Fruit fly (Drosophila melanogaster) whole organism, embryonic: ENCODE data around the gene drm.
A peak's percentile ranks its signal among the peaks of the same experiment; 100 is the strongest.

Experiments used
- BtbVII ChIP-seq: fragments of 200-800 bp; sonication (Bioruptor generic); optimal IDR thresholded peaks from 3 replicates; lab custom pipeline; 2017; ENCODE audit warnings: missing biosample characterization, mild to moderate bottlenecking, missing genetic modification characterization
- CG10267 ChIP-seq: fragments of 200-800 bp; sonication (Bioruptor generic); optimal IDR thresholded peaks from 2 replicates; lab custom pipeline; 2018; ENCODE audit warnings: missing biosample characterization, mild to moderate bottlenecking, missing genetic modification characterization, moderate library complexity
- CG10321 ChIP-seq: fragments of 200-800 bp; sonication (Bioruptor generic); IDR thresholded peaks from 2 replicates; pipeline ENCODE4 v1.3.6; 2022; ENCODE audit warnings: missing biosample characterization, missing genetic modification characterization
- CG10959 ChIP-seq: fragments of 200-800 bp; sonication (Bioruptor generic); IDR thresholded peaks from 2 replicates; pipeline ENCODE4 v1.3.6; 2022; ENCODE audit warnings: missing biosample characterization, missing genetic modification characterization
- CG10979 ChIP-seq: fragments of 200-800 bp; sonication (Bioruptor generic); optimal IDR thresholded peaks from 2 replicates; lab custom pipeline; 2018; ENCODE audit warnings: missing biosample characterization, mild to moderate bottlenecking, missing genetic modification characterization, moderate library complexity
- CG12219 ChIP-seq: fragments of 200-800 bp; sonication (Bioruptor generic); optimal IDR thresholded peaks from 3 replicates; lab custom pipeline; 2018; ENCODE audit warnings: missing biosample characterization, mild to moderate bottlenecking, missing genetic modification characterization
- CG12299 ChIP-seq: fragments of 200-800 bp; sonication (Bioruptor generic); optimal IDR thresholded peaks from 2 replicates; lab custom pipeline; 2018; ENCODE audit warnings: missing biosample characterization, mild to moderate bottlenecking, missing genetic modification characterization
- CG12659 ChIP-seq: fragments of 200-800 bp; sonication (Bioruptor generic); optimal IDR thresholded peaks from 3 replicates; lab custom pipeline; 2017; ENCODE audit warnings: mild to moderate bottlenecking, missing biosample characterization, missing genetic modification reagents, missing genetic modification characterization
- CG14667 ChIP-seq: fragments of 200-800 bp; sonication (Bioruptor generic); IDR thresholded peaks from 2 replicates; pipeline ENCODE4 v1.3.6; 2022; ENCODE audit warnings: missing biosample characterization, missing genetic modification characterization
- CG15479 ChIP-seq: fragments of 200-800 bp; sonication (Bioruptor generic); optimal IDR thresholded peaks from 3 replicates; lab custom pipeline; 2019; ENCODE audit warnings: missing biosample characterization, mild to moderate bottlenecking, missing genetic modification characterization, moderate library complexity
- CG17912 ChIP-seq: fragments of 200-800 bp; sonication (Bioruptor generic); optimal IDR thresholded peaks from 2 replicates; lab custom pipeline; 2018; ENCODE audit warnings: missing biosample characterization, mild to moderate bottlenecking, missing genetic modification characterization
- CG18476 ChIP-seq: fragments of 200-800 bp; sonication (Bioruptor generic); optimal IDR thresholded peaks from 2 replicates; lab custom pipeline; 2016; ENCODE audit warnings: missing biosample characterization, mild to moderate bottlenecking, missing genetic modification characterization
- CG30431 ChIP-seq: fragments of 200-800 bp; sonication (Bioruptor generic); optimal IDR thresholded peaks from 2 replicates; lab custom pipeline; 2017; ENCODE audit warnings: missing biosample characterization, missing genetic modification characterization
- CG3838 ChIP-seq: fragments of 200-800 bp; sonication (Bioruptor generic); optimal IDR thresholded peaks from 3 replicates; lab custom pipeline; 2016; ENCODE audit warnings: missing biosample characterization, missing genetic modification characterization
- CG4360 ChIP-seq: fragments of 200-800 bp; sonication (Bioruptor generic); IDR thresholded peaks from 2 replicates; pipeline ENCODE4 v1.3.6; 2022; ENCODE audit warnings: missing biosample characterization, missing genetic modification characterization
- CG6272 ChIP-seq: fragments of 200-800 bp; sonication (Bioruptor generic); IDR thresholded peaks from 2 replicates; pipeline ENCODE4 v1.3.6; 2022; ENCODE audit warnings: missing biosample characterization, missing genetic modification characterization
- CG8281 ChIP-seq: fragments of 200-800 bp; sonication (Bioruptor generic); optimal IDR thresholded peaks from 2 replicates; lab custom pipeline; 2018; ENCODE audit warnings: missing biosample characterization, mild to moderate bottlenecking, missing genetic modification characterization, moderate library complexity
- CG8290 ChIP-seq, 3 experiments: fragments of 200-800 bp; sonication (Bioruptor generic); optimal IDR thresholded peaks; 2 replicates each; lab custom pipeline; 2016 to 2019; ENCODE audit warnings: missing biosample characterization in 3 of 3, missing genetic modification characterization in 3 of 3, mild to moderate bottlenecking in 2 of 3, moderate library complexity in 1 of 3
- CG8388 ChIP-seq: fragments of 200-800 bp; sonication (Bioruptor generic); optimal IDR thresholded peaks from 2 replicates; lab custom pipeline; 2019; ENCODE audit warnings: missing biosample characterization, mild to moderate bottlenecking, missing genetic modification characterization, moderate library complexity
- CG8478 ChIP-seq: fragments of >200 bp; optimal IDR thresholded peaks from 2 replicates; lab custom pipeline; 2018
- CoRest ChIP-seq: fragments of 200-800 bp; sonication (Bioruptor generic); optimal IDR thresholded peaks from 3 replicates; lab custom pipeline; 2018; ENCODE audit warnings: missing biosample characterization, mild to moderate bottlenecking, missing genetic modification characterization, moderate library complexity
- Deaf1 ChIP-seq: fragments of 200-800 bp; optimal IDR thresholded peaks from 3 replicates; lab custom pipeline; 2019; ENCODE audit warnings: missing biosample characterization, mild to moderate bottlenecking, missing genetic modification characterization, moderate library complexity
- Fer3 ChIP-seq: fragments of 200-800 bp; sonication (Bioruptor generic); optimal IDR thresholded peaks from 2 replicates; lab custom pipeline; 2018; ENCODE audit warnings: missing biosample characterization, mild to moderate bottlenecking, missing genetic modification characterization, moderate library complexity
- Gsc ChIP-seq: fragments of 200-800 bp; sonication (Bioruptor generic); IDR thresholded peaks from 2 replicates; pipeline ENCODE4 v1.3.6; 2022; ENCODE audit warnings: missing biosample characterization, missing genetic modification characterization
- HLH4C ChIP-seq: fragments of 200-800 bp; sonication (Bioruptor generic); IDR thresholded peaks from 3 replicates; pipeline ENCODE4 v1.3.6; 2022; ENCODE audit warnings: missing biosample characterization, missing genetic modification characterization; ENCODE audit not compliant: partially characterized antibody
- Hmr ChIP-seq: fragments of 200-800 bp; sonication (Bioruptor generic); optimal IDR thresholded peaks from 3 replicates; lab custom pipeline; 2017; ENCODE audit warnings: mild to moderate bottlenecking, missing biosample characterization, missing genetic modification reagents, missing genetic modification characterization
- Lpt ChIP-seq: fragments of >200 bp; optimal IDR thresholded peaks from 2 replicates; lab custom pipeline; 2018; ENCODE audit warnings: missing biosample characterization, missing genetic modification characterization
- Med ChIP-seq: fragments of 200-800 bp; sonication (Bioruptor generic); peaks from one replicate; lab custom pipeline; 2016; ENCODE audit warnings: missing biosample characterization, missing genetic modification characterization, mild to moderate bottlenecking, inconsistent platforms, moderate library complexity
- Pdp1 ChIP-seq, 2 experiments: fragments of 200-800 bp; sonication (Bioruptor generic); optimal IDR thresholded peaks; 3 replicates each; lab custom pipeline; 2016; ENCODE audit warnings: missing biosample characterization in 2 of 2, missing genetic modification characterization in 2 of 2, mild to moderate bottlenecking in 1 of 2, moderate library complexity in 1 of 2
- Sry-β ChIP-seq: fragments of 200-800 bp; sonication (Bioruptor generic); optimal IDR thresholded peaks from 2 replicates; lab custom pipeline; 2018; ENCODE audit warnings: missing biosample characterization, mild to moderate bottlenecking, missing genetic modification characterization, moderate library complexity
- Xrp1 ChIP-seq: fragments of 200-800 bp; sonication (Bioruptor generic); IDR thresholded peaks from 2 replicates; pipeline ENCODE4 v1.3.6; 2022; ENCODE audit warnings: missing biosample characterization, missing genetic modification characterization
- bigmax ChIP-seq: fragments of 200-800 bp; sonication (Bioruptor generic); optimal IDR thresholded peaks from 2 replicates; lab custom pipeline; 2018; ENCODE audit warnings: missing biosample characterization, mild to moderate bottlenecking, missing genetic modification characterization
- chinmo ChIP-seq: fragments of 200-800 bp; sonication (Bioruptor generic); IDR thresholded peaks from 4 replicates; pipeline ENCODE4 v1.3.6; 2022; ENCODE audit warnings: missing biosample characterization, missing genetic modification characterization; ENCODE audit not compliant: partially characterized antibody
- crol ChIP-seq: fragments of 200-800 bp; sonication (Bioruptor generic); IDR thresholded peaks from 2 replicates; pipeline ENCODE4 v1.3.6; 2022; ENCODE audit warnings: missing biosample characterization, missing genetic modification characterization
- crp ChIP-seq, 2 experiments: fragments of 200-800 bp; sonication (Bioruptor generic); optimal IDR thresholded peaks; 2 replicates in 1 of 2; 3 replicates in 1 of 2; lab custom pipeline; 2017; ENCODE audit warnings: missing biosample characterization in 2 of 2, missing genetic modification characterization in 2 of 2, mild to moderate bottlenecking in 1 of 2, moderate library complexity in 1 of 2
- fd64A ChIP-seq: fragments of 200-800 bp; sonication (Bioruptor generic); optimal IDR thresholded peaks from 3 replicates; lab custom pipeline; 2018; ENCODE audit warnings: missing biosample characterization, mild to moderate bottlenecking, missing genetic modification characterization
- gem ChIP-seq: fragments of 200-800 bp; sonication (Bioruptor generic); optimal IDR thresholded peaks from 2 replicates; lab custom pipeline; 2019; ENCODE audit warnings: missing biosample characterization, mild to moderate bottlenecking, missing genetic modification characterization, moderate library complexity
- hth ChIP-seq: fragments of >200 bp; optimal IDR thresholded peaks from 2 replicates; lab custom pipeline; 2017; ENCODE audit warnings: inconsistent platforms
- otp ChIP-seq: fragments of 200-800 bp; sonication (Bioruptor generic); IDR thresholded peaks from 3 replicates; pipeline ENCODE4, ENCODE4 v1.3.6; 2022; ENCODE audit warnings: missing biosample characterization, missing genetic modification characterization
- pfk ChIP-seq: fragments of 200-800 bp; sonication (Bioruptor generic); optimal IDR thresholded peaks from 2 replicates; lab custom pipeline; 2018; ENCODE audit warnings: missing biosample characterization, mild to moderate bottlenecking, missing genetic modification characterization, moderate library complexity
- run ChIP-seq: fragments of 200-800 bp; sonication (Bioruptor generic); optimal IDR thresholded peaks from 3 replicates; lab custom pipeline; 2018; ENCODE audit warnings: missing biosample characterization, mild to moderate bottlenecking, missing genetic modification characterization
- salm ChIP-seq: fragments of 200-800 bp; sonication (Bioruptor generic); optimal IDR thresholded peaks from 2 replicates; lab custom pipeline; 2018; ENCODE audit warnings: missing biosample characterization, mild to moderate bottlenecking, missing genetic modification characterization
- sim ChIP-seq: fragments of 200-800 bp; sonication (Bioruptor generic); IDR thresholded peaks from 2 replicates; pipeline ENCODE4 v1.3.6; 2022; ENCODE audit warnings: missing biosample characterization, missing genetic modification characterization
- sob ChIP-seq: fragments of 200-800 bp; sonication (Bioruptor generic); IDR thresholded peaks from 2 replicates; pipeline ENCODE4 v1.3.6; 2022; ENCODE audit warnings: missing biosample characterization, missing genetic modification characterization
- sug ChIP-seq: fragments of 200-800 bp; optimal IDR thresholded peaks from 2 replicates; lab custom pipeline; 2019; ENCODE audit warnings: missing biosample characterization, mild to moderate bottlenecking, missing genetic modification characterization, moderate library complexity
- tna ChIP-seq: fragments of 200-800 bp; sonication (Bioruptor generic); IDR thresholded peaks from 2 replicates; pipeline ENCODE4 v1.3.6; 2022; ENCODE audit warnings: missing biosample characterization, missing genetic modification characterization; ENCODE audit not compliant: partially characterized antibody
- trem ChIP-seq: fragments of 200-800 bp; optimal IDR thresholded peaks from 3 replicates; lab custom pipeline; 2019; ENCODE audit warnings: missing biosample characterization, mild to moderate bottlenecking, missing genetic modification characterization, moderate library complexity
- vvl ChIP-seq: fragments of 200-800 bp; sonication (Bioruptor generic); IDR thresholded peaks from 2 replicates; pipeline ENCODE4 v1.3.6; 2022; ENCODE audit warnings: missing biosample characterization, missing genetic modification characterization
- wdn ChIP-seq: fragments of 200-800 bp; sonication (Bioruptor generic); IDR thresholded peaks from 2 replicates; pipeline ENCODE4 v1.3.6; 2022; ENCODE audit warnings: missing biosample characterization, missing genetic modification characterization
- z ChIP-seq: fragments of 200-800 bp; sonication (Bioruptor generic); IDR thresholded peaks from 3 replicates; pipeline ENCODE4 v1.3.6; 2022; ENCODE audit warnings: missing biosample characterization, missing genetic modification characterization
- zfh2 ChIP-seq: fragments of 200-800 bp; sonication (Bioruptor generic); optimal IDR thresholded peaks from 2 replicates; lab custom pipeline; 2016; ENCODE audit warnings: missing biosample characterization, missing genetic modification characterization

The drm gene

dm6 chr2L:3539412-3539743 is 331 bp downstream of the drm start (continued):
- TF ChIP-seq CG6272, result no peak
- TF ChIP-seq Deaf1 (tag; lab: Kevin White, UChicago), result peak; percentile 90
- peak; percentile 62 for TF ChIP-seq CG8478
- no peak for TF ChIP-seq CG12659 (GFP tag; lab: Kevin White, UChicago)
- peak in 1 of 2 experiments; percentile 9 for TF ChIP-seq Pdp1 (GFP tag; optimal IDR thresholded peaks at IDR 0.05; lab: Kevin White, UChicago)
- no peak for TF ChIP-seq tna (GFP tag; lab: Robert Waterston, UW)
- TF ChIP-seq CG10959, result no peak
- no peak for TF ChIP-seq fd64A (GFP tag; lab: Kevin White, UChicago)
- peak; percentile 96 for TF ChIP-seq sob
- TF ChIP-seq CG10321 (GFP tag; lab: Robert Waterston, UW), result peak; percentile 90
- TF ChIP-seq Xrp1 (GFP tag; lab: Robert Waterston, UW), result no peak
- no peak for TF ChIP-seq Lpt (GFP tag; lab: Kevin White, UChicago)
- no peak for TF ChIP-seq crol (GFP tag; lab: Robert Waterston, UW)
- no peak for TF ChIP-seq CG14667 (GFP tag; lab: Robert Waterston, UW)
- peak; percentile 33 for TF ChIP-seq CG15479 (GFP tag; lab: Kevin White, UChicago)
- no peak for TF ChIP-seq otp (GFP tag; lab: Robert Waterston, UW)
- TF ChIP-seq Fer3, result no peak
- TF ChIP-seq run (tag; lab: Kevin White, UChicago), result no peak
- TF ChIP-seq Hmr (GFP tag; lab: Kevin White, UChicago), result no peak
- TF ChIP-seq wdn (GFP tag; lab: Robert Waterston, UW), result no peak
- TF ChIP-seq CG3838 (GFP tag; lab: Kevin White, UChicago), result no peak
- no peak for TF ChIP-seq zfh2 (GFP tag; lab: Kevin White, UChicago)
- TF ChIP-seq z, result peak; percentile 95
- no peak for TF ChIP-seq BtbVII
- TF ChIP-seq CG10979 (tag; lab: Kevin White, UChicago), result no peak
- 0 out of 2 replicates have a peak, but pooled peaks have one; percentile 9 for TF ChIP-seq vvl
- no peak for TF ChIP-seq CG10267 (tag; lab: Kevin White, UChicago)
- peak; percentile 67 for TF ChIP-seq Med
- TF ChIP-seq CoRest (tag; lab: Kevin White, UChicago), result peak; percentile 18
- no peak for TF ChIP-seq crp (GFP tag; optimal IDR thresholded peaks at IDR 0.05; lab: Kevin White, UChicago)
- no peak for TF ChIP-seq hth (lab: Kevin White, UChicago)
- TF ChIP-seq pfk, result no peak
- no peak for TF ChIP-seq CG12299 (tag; lab: Kevin White, UChicago)
- no peak for TF ChIP-seq CG18476 (GFP tag; lab: Kevin White, UChicago)
- TF ChIP-seq CG12219 (GFP tag; lab: Kevin White, UChicago), result no peak
- TF ChIP-seq CG30431 (GFP tag; lab: Kevin White, UChicago), result no peak
- TF ChIP-seq gem (tag; lab: Kevin White, UChicago), result no peak
- 0 out of 4 replicates have a peak, but pooled peaks have one; percentile 11 for TF ChIP-seq chinmo (GFP tag; lab: Robert Waterston, UW)
- TF ChIP-seq HLH4C (GFP tag; lab: Robert Waterston, UW), result peak; percentile 15; the same call in 1 of the 3 replicates
- TF ChIP-seq sim, result no peak
- no peak for TF ChIP-seq CG8290 (GFP tag; optimal IDR thresholded peaks at IDR 0.05; lab: Kevin White, UChicago)
- no peak for TF ChIP-seq CG8290 (tag; optimal IDR thresholded peaks at IDR 0.05; lab: Kevin White, UChicago)
- TF ChIP-seq CG8388, result no peak
- no peak for TF ChIP-seq CG17912 (GFP tag; lab: Kevin White, UChicago)
- no peak for TF ChIP-seq sug (tag; lab: Kevin White, UChicago)
- TF ChIP-seq CG4360 (GFP tag; lab: Robert Waterston, UW), result 0 out of 2 replicates have a peak, but pooled peaks have one; percentile 27
- TF ChIP-seq Gsc (GFP tag; lab: Robert Waterston, UW), result no peak
- no peak for TF ChIP-seq Sry-β (GFP tag; lab: Kevin White, UChicago)
- TF ChIP-seq trem (tag; lab: Kevin White, UChicago), result no peak
- TF ChIP-seq salm (tag; lab: Kevin White, UChicago), result no peak
- TF ChIP-seq bigmax (GFP tag; lab: Kevin White, UChicago), result no peak
- TF ChIP-seq CG8281 (tag; lab: Kevin White, UChicago), result no peak
